Worm (Caenorhabditis elegans) whole organism, L2 larva: ENCODE results near the gene C33G8.13.

Experiments
- Y55F3AM.14 ChIP-seq: fragments of 200-800 bp; sonication (Bioruptor generic); optimal IDR thresholded peaks from 2 replicates; lab custom pipeline; 2018; ENCODE audit warnings: mild to moderate bottlenecking, missing genetic modification characterization, missing compliant biosample characterization
- egl-27 ChIP-seq: sonication (generic microtip); optimal IDR thresholded peaks from 3 replicates; lab custom pipeline; 2017; ENCODE audit warnings: missing biosample characterization, missing genetic modification reagents, missing genetic modification characterization
- elt-1 ChIP-seq: fragments of 150-350 bp; optimal IDR thresholded peaks from 2 replicates; lab custom pipeline; 2014; ENCODE audit warnings: missing biosample characterization, missing genetic modification characterization
- mab-5 ChIP-seq: fragments of 150-350 bp; optimal IDR thresholded peaks from 2 replicates; lab custom pipeline; 2014; ENCODE audit warnings: missing biosample characterization, missing genetic modification characterization
- mdl-1 ChIP-seq, 2 experiments: fragments of 150-350 bp in 1 of 2; sonication (generic microtip) in 1 of 2; optimal IDR thresholded peaks; 2 replicates each; lab custom pipeline; 2017; ENCODE audit warnings: missing biosample characterization in 2 of 2, missing genetic modification characterization in 2 of 2
- nhr-11 ChIP-seq: fragments of 150-350 bp; optimal IDR thresholded peaks from 2 replicates; lab custom pipeline; 2014; ENCODE audit warnings: missing biosample characterization, missing genetic modification characterization
- unc-39 ChIP-seq: fragments of 150-350 bp; optimal IDR thresholded peaks from 2 replicates; lab custom pipeline; 2014; ENCODE audit warnings: missing biosample characterization, missing genetic modification characterization
- ztf-11 ChIP-seq: sonication (generic microtip); optimal IDR thresholded peaks from 2 replicates; lab custom pipeline; 2017; ENCODE audit warnings: missing biosample characterization, missing genetic modification characterization

ce11 chrV:6993999-6994398 lies 21.8 kb downstream of the C33G8.13 start:
- TF ChIP-seq unc-39 (tag; lab: Kevin White, UChicago), result no peak
- TF ChIP-seq Y55F3AM.14 (GFP tag; lab: Kevin White, UChicago), result no peak
- TF ChIP-seq mab-5 (tag; lab: Kevin White, UChicago), result no peak
- peak; percentile 42 for TF ChIP-seq egl-27 (tag; lab: Kevin White, UChicago)
- no peak for TF ChIP-seq elt-1 (tag; lab: Kevin White, UChicago)
- TF ChIP-seq nhr-11 (tag; lab: Kevin White, UChicago), result no peak
- no peak for TF ChIP-seq mdl-1 (tag; optimal IDR thresholded peaks at IDR 0.05; lab: Kevin White, UChicago)
- TF ChIP-seq ztf-11 (tag; lab: Kevin White, UChicago), result no peak
